Worm (Caenorhabditis elegans) whole organism, L2 larva: ENCODE results near the gene drd-5.

ENCODE experiments used
- lsy-2 ChIP-seq, 2 experiments: fragments of 150-350 bp in 1 of 2; sonication (generic microtip) in 1 of 2; optimal IDR thresholded peaks; 2 replicates each; lab custom pipeline; 2014 to 2017; ENCODE audit warnings: missing biosample characterization in 2 of 2, missing genetic modification characterization in 2 of 2
- nhr-12 ChIP-seq: fragments of 150-350 bp; optimal IDR thresholded peaks from 2 replicates; lab custom pipeline; 2014; ENCODE audit warnings: missing biosample characterization, missing genetic modification characterization

ce11 chrX:8346248-8346647, at the start of gene drd-5:
- no peak for TF ChIP-seq nhr-12 (tag; lab: Kevin White, UChicago)
- no peak for TF ChIP-seq lsy-2 (tag; optimal IDR thresholded peaks at IDR 0.05; lab: Kevin White, UChicago)
